Worm (Caenorhabditis elegans): Measurements from ENCODE around the gene cthd-1.

DNA sequence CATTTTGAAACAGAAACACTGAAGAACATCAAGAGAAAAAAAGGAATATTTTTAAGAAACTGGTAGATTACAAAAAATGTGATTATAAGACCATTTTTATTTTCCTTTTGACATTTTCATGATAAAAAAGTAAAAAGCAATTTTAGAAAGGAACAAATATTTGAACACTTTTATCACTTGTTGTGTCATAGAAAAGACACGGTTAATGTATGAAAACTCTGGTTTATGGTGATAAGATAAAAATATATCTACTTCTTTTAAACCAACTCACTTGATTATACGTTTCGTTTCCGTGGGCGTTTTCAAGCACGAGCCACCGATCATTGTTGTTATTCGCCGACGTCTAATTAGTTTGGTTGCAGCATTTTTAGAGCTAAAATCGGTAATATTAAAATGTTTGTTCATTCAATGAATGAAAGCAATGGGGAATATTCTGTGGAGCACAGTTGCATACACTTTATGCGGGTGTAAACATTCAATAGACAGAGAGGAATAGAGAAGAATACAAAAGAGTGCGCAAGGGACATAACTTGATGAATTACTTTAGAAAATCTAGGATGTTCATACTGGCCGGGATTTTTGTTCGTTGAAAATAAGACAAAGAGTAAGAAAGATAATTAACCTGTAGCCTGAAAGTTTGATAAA is 4.8 kb upstream of the cthd-1 start, which contains the start of gene sulp-8:
- no peak for TF ChIP-seq hlh-30 (tag; optimal IDR thresholded peaks at IDR 0.05; ENCODE audit: insufficient read depth)
- TF ChIP-seq fax-1 (tag; optimal IDR thresholded peaks at IDR 0.05) = no peak

Measured in whole organism, late embryonic.